3 worm cellular contexts compared by ENCODE assay signal in the genomic region with DNA sequence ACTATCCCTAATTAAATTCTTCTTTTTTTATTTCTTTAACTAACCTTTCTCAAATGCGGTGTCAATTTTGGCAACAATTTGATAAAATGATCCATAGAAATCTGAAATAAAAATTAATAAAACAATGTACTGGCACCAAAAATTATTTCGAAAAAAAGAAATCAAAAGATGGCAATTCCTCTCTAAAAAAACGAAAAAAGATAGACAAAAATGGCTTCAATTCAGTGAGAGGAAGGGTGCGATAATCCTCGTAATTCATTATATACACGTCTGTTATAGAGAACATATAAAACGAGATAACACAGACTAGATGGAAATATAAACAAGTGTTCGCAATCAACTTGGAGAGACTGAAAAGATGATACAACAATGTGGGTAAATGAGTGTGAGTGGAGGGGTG.
TF ChIP-seq lines count a peak whose summit lies in the region.

A gene (minus strand): TSS at position 101 of the 400 bp plus-strand sequence.

TF ChIP-seq in whole organism, L2 larva, 48 proteins besides CTCF, POLR2A, EP300 and RAD21:
- peak; percentile 2 for TF ChIP-seq ama-1 (optimal IDR thresholded peaks at IDR 0.05; lab: Kevin White, UChicago)
- TF ChIP-seq elt-3 (tag; optimal IDR thresholded peaks at IDR 0.05; lab: Kevin White, UChicago), result no peak
- peak; percentile 61 for TF ChIP-seq unc-55 (GFP tag; optimal IDR thresholded peaks at IDR 0.05; lab: Kevin White, UChicago)

TF ChIP-seq in whole organism, L4 larva, 104 proteins besides CTCF, POLR2A, EP300 and RAD21:
- peak; percentile 6 for TF ChIP-seq dve-1 (tag; optimal IDR thresholded peaks at IDR 0.05; lab: Kevin White, UChicago; ENCODE audit: insufficient read depth)
- TF ChIP-seq daf-16 (GFP tag; optimal IDR thresholded peaks at IDR 0.05; lab: Kevin White, UChicago), result no peak
- peak; percentile 11 for TF ChIP-seq daf-16 (tag; optimal IDR thresholded peaks at IDR 0.05; lab: Kevin White, UChicago)
- TF ChIP-seq ztf-11 (tag; optimal IDR thresholded peaks at IDR 0.05; lab: Kevin White, UChicago), result no peak

TF ChIP-seq in whole organism, young adult, 124 proteins besides CTCF, POLR2A, EP300 and RAD21:
- peak; percentile 8 for TF ChIP-seq attf-5 (GFP tag; optimal IDR thresholded peaks at IDR 0.05; lab: Kevin White, UChicago)
- peak; percentile 29 for TF ChIP-seq nhr-80 (tag; optimal IDR thresholded peaks at IDR 0.05; lab: Kevin White, UChicago)
- TF ChIP-seq lin-26 (GFP tag; IDR thresholded peaks at IDR 0.05; lab: Robert Waterston, UW), result no peak
- no peak for TF ChIP-seq lsl-1 (GFP tag; optimal IDR thresholded peaks at IDR 0.05; lab: Kevin White, UChicago)
